Worm (Caenorhabditis elegans): ENCODE data around the gene uvs-1.

ce11 chrV:7761906-7762305, 42.1 kb downstream of the uvs-1 start:
- TF ChIP-seq ceh-45 (GFP tag; IDR thresholded peaks at IDR 0.05) (no peak), K02D7.2 (tag; optimal IDR thresholded peaks at IDR 0.05) (no peak), dmd-4 (tag; optimal IDR thresholded peaks at IDR 0.05; ENCODE audit: borderline replicate concordance) (no peak)
